Worm (Caenorhabditis elegans) whole organism, late embryonic: Measurements from ENCODE around the gene Y43D4A.6.
A peak's percentile ranks its signal among the peaks of the same experiment; 100 is the strongest.

Experiments used
- K09A11.1 ChIP-seq: sonication (generic microtip); optimal IDR thresholded peaks from 2 replicates; lab custom pipeline; 2017; ENCODE audit warnings: antibody characterized with exemption, mild to moderate bottlenecking, missing genetic modification characterization, missing compliant biosample characterization; ENCODE audit not compliant: insufficient read depth
- T23F11.4 ChIP-seq: fragments of 200-800 bp; sonication (Bioruptor generic); optimal IDR thresholded peaks from 2 replicates; lab custom pipeline; 2018; ENCODE audit warnings: mild to moderate bottlenecking, missing genetic modification characterization, missing compliant biosample characterization
- Y22D7AL.16 ChIP-seq: sonication (generic microtip); optimal IDR thresholded peaks from 2 replicates; lab custom pipeline; 2016; ENCODE audit warnings: missing genetic modification characterization, missing compliant biosample characterization
- ahr-1 ChIP-seq: sonication (generic microtip); optimal IDR thresholded peaks from 2 replicates; lab custom pipeline; 2016; ENCODE audit warnings: missing genetic modification characterization, missing compliant biosample characterization
- ama-1 ChIP-seq: fragments of 150-350 bp; optimal IDR thresholded peaks from 2 replicates; lab custom pipeline; 2014
- ceh-14 ChIP-seq: sonication (generic microtip); optimal IDR thresholded peaks from 2 replicates; lab custom pipeline; 2016; ENCODE audit warnings: missing genotype, missing genetic modification characterization, missing compliant biosample characterization
- ceh-2 ChIP-seq: sonication (generic microtip); optimal IDR thresholded peaks from 2 replicates; lab custom pipeline; 2016; ENCODE audit warnings: missing genotype, missing genetic modification characterization, missing compliant biosample characterization
- ceh-22 ChIP-seq: sonication (generic microtip); optimal IDR thresholded peaks from 2 replicates; lab custom pipeline; 2017; ENCODE audit warnings: missing biosample characterization, missing genetic modification characterization
- ceh-24 ChIP-seq: sonication (generic microtip); optimal IDR thresholded peaks from 2 replicates; lab custom pipeline; 2016; ENCODE audit warnings: mild to moderate bottlenecking, missing genetic modification characterization, missing compliant biosample characterization
- ceh-30 ChIP-seq: fragments of 150-350 bp; optimal IDR thresholded peaks from 2 replicates; lab custom pipeline; 2014; ENCODE audit warnings: missing biosample characterization, missing genetic modification characterization
- ceh-31 ChIP-seq: sonication (generic microtip); optimal IDR thresholded peaks from 2 replicates; lab custom pipeline; 2016; ENCODE audit warnings: missing genetic modification characterization, missing compliant biosample characterization
- ceh-34 ChIP-seq: sonication (generic microtip); optimal IDR thresholded peaks from 2 replicates; lab custom pipeline; 2016; ENCODE audit warnings: mild to moderate bottlenecking, missing genetic modification characterization, missing compliant biosample characterization
- ceh-48 ChIP-seq: sonication (generic microtip); optimal IDR thresholded peaks from 2 replicates; lab custom pipeline; 2016; ENCODE audit warnings: missing genetic modification characterization, inconsistent platforms, missing compliant biosample characterization
- ceh-9 ChIP-seq: sonication (generic microtip); optimal IDR thresholded peaks from 2 replicates; lab custom pipeline; 2016; ENCODE audit warnings: mild to moderate bottlenecking, missing genetic modification characterization, inconsistent platforms, missing compliant biosample characterization
- dmd-4 ChIP-seq: sonication (generic microtip); optimal IDR thresholded peaks from 2 replicates; lab custom pipeline; 2016; ENCODE audit warnings: borderline replicate concordance, missing genetic modification characterization, missing compliant biosample characterization
- dve-1 ChIP-seq: sonication (generic microtip); optimal IDR thresholded peaks from 2 replicates; lab custom pipeline; 2017; ENCODE audit warnings: antibody characterized with exemption, mild to moderate bottlenecking, missing genetic modification characterization, missing compliant biosample characterization
- elt-2 ChIP-seq: sonication (generic microtip); optimal IDR thresholded peaks from 2 replicates; lab custom pipeline; 2016; ENCODE audit warnings: missing genetic modification reagents, missing genetic modification characterization, missing compliant biosample characterization
- elt-4 ChIP-seq: sonication (generic microtip); optimal IDR thresholded peaks from 2 replicates; lab custom pipeline; 2016; ENCODE audit warnings: missing genetic modification characterization, missing compliant biosample characterization
- ets-4 ChIP-seq: sonication (generic microtip); optimal IDR thresholded peaks from 2 replicates; lab custom pipeline; 2016; ENCODE audit warnings: missing genetic modification characterization, missing compliant biosample characterization
- hlh-13 ChIP-seq: fragments of 200-800 bp; sonication (Bioruptor generic); optimal IDR thresholded peaks from 2 replicates; lab custom pipeline; 2018; ENCODE audit warnings: mild to moderate bottlenecking, missing genetic modification characterization, missing compliant biosample characterization
- hlh-15 ChIP-seq: sonication (generic microtip); optimal IDR thresholded peaks from 2 replicates; lab custom pipeline; 2016; ENCODE audit warnings: missing genetic modification characterization, missing compliant biosample characterization
- hlh-30 ChIP-seq: sonication (generic microtip); optimal IDR thresholded peaks from 2 replicates; lab custom pipeline; 2017; ENCODE audit warnings: antibody characterized with exemption, missing genetic modification characterization, missing compliant biosample characterization; ENCODE audit not compliant: insufficient read depth
- lin-11 ChIP-seq: fragments of 200-800 bp; sonication (Bioruptor generic); optimal IDR thresholded peaks from 2 replicates; lab custom pipeline; 2018; ENCODE audit warnings: mild to moderate bottlenecking, missing genetic modification characterization, missing compliant biosample characterization
- nfya-1 ChIP-seq: sonication (generic microtip); optimal IDR thresholded peaks from 2 replicates; lab custom pipeline; 2017; ENCODE audit warnings: missing genetic modification characterization, mild to moderate bottlenecking, missing compliant biosample characterization, antibody characterized with exemption, moderate library complexity
- nhr-11 ChIP-seq: fragments of 150-350 bp; optimal IDR thresholded peaks from 2 replicates; lab custom pipeline; 2014; ENCODE audit warnings: missing biosample characterization, missing genetic modification characterization
- nhr-232 ChIP-seq: sonication (generic microtip); optimal IDR thresholded peaks from 2 replicates; lab custom pipeline; 2016; ENCODE audit warnings: missing genetic modification characterization, missing compliant biosample characterization
- odd-2 ChIP-seq: sonication (generic microtip); optimal IDR thresholded peaks from 2 replicates; lab custom pipeline; 2017; ENCODE audit warnings: antibody characterized with exemption, mild to moderate bottlenecking, missing genetic modification characterization, missing compliant biosample characterization
- pax-1 ChIP-seq: fragments of 150-350 bp; optimal IDR thresholded peaks from 2 replicates; lab custom pipeline; 2014; ENCODE audit warnings: missing biosample characterization, missing genetic modification characterization
- pha-2 ChIP-seq: sonication (generic microtip); optimal IDR thresholded peaks from 2 replicates; lab custom pipeline; 2017; ENCODE audit warnings: mild to moderate bottlenecking, missing genetic modification characterization, missing compliant biosample characterization
- pha-4 ChIP-seq: fragments of 150-350 bp; optimal IDR thresholded peaks from 2 replicates; lab custom pipeline; 2018; ENCODE audit warnings: missing biosample characterization, missing genetic modification reagents, missing genetic modification characterization
- pros-1 ChIP-seq: fragments of 150-350 bp; optimal IDR thresholded peaks from 2 replicates; lab custom pipeline; 2014; ENCODE audit warnings: missing biosample characterization, missing genetic modification reagents, missing genetic modification characterization
- sdc-2 ChIP-seq: sonication (generic microtip); optimal IDR thresholded peaks from 2 replicates; lab custom pipeline; 2016; ENCODE audit warnings: missing genotype, missing genetic modification characterization, missing compliant biosample characterization
- syd-9 ChIP-seq: sonication (generic microtip); optimal IDR thresholded peaks from 2 replicates; lab custom pipeline; 2016; ENCODE audit warnings: mild to moderate bottlenecking, missing genetic modification characterization, moderate library complexity, missing compliant biosample characterization
- ttx-3 ChIP-seq: sonication (generic microtip); optimal IDR thresholded peaks from 2 replicates; lab custom pipeline; 2016; ENCODE audit warnings: missing genetic modification reagents, missing genetic modification characterization, missing compliant biosample characterization
- unc-3 ChIP-seq, 2 experiments: fragments of 200-800 bp in 1 of 2; sonication (Bioruptor generic) in 1 of 2; sonication (generic microtip) in 1 of 2; conservative IDR thresholded peaks in 1 of 2; optimal IDR thresholded peaks in 1 of 2; 2 replicates each; pipeline versions ENCODE4 v1.3.6 to Lab custom; 2016 to 2022; ENCODE audit warnings: missing compliant biosample characterization in 2 of 2, missing genetic modification characterization in 2 of 2, missing genetic modification reagents in 1 of 2
- unc-42 ChIP-seq: sonication (generic microtip); optimal IDR thresholded peaks from 2 replicates; lab custom pipeline; 2016; ENCODE audit warnings: missing genotype, missing genetic modification characterization, missing compliant biosample characterization
- unc-55 ChIP-seq: sonication (generic microtip); optimal IDR thresholded peaks from 2 replicates; lab custom pipeline; 2017; ENCODE audit warnings: missing biosample characterization, missing genetic modification reagents, missing genetic modification characterization
- zip-5 ChIP-seq: sonication (generic microtip); optimal IDR thresholded peaks from 2 replicates; lab custom pipeline; 2016; ENCODE audit warnings: missing genetic modification characterization, missing compliant biosample characterization
- ztf-16 ChIP-seq: sonication (generic microtip); optimal IDR thresholded peaks from 2 replicates; lab custom pipeline; 2017; ENCODE audit warnings: missing genetic modification characterization, missing compliant biosample characterization

Y43D4A.6 gene

ce11 chrIV:16775925-16776324 is 11.2 kb upstream of the Y43D4A.6 start (continued):
- TF ChIP-seq T23F11.4 (GFP tag; lab: Kevin White, UChicago) (peak; percentile 12), pha-2 (tag; lab: Kevin White, UChicago) (no peak), elt-4 (tag; lab: Kevin White, UChicago) (no peak), sdc-2 (tag; lab: Kevin White, UChicago) (peak; percentile 43), ets-4 (tag; lab: Kevin White, UChicago) (no peak), pha-4 (no peak), ceh-2 (tag; lab: Kevin White, UChicago) (peak; percentile 34), ceh-34 (tag; lab: Kevin White, UChicago) (peak; percentile 36), Y22D7AL.16 (tag; lab: Kevin White, UChicago) (peak; percentile 63), ceh-22 (tag; lab: Kevin White, UChicago) (no peak), ceh-48 (tag; lab: Kevin White, UChicago) (peak; percentile 49), ceh-14 (tag; lab: Kevin White, UChicago) (peak; percentile 34), elt-2 (tag; lab: Kevin White, UChicago) (no peak), odd-2 (tag; lab: Kevin White, UChicago) (no peak), ceh-30 (tag; lab: Kevin White, UChicago) (no peak), ceh-31 (tag; lab: Kevin White, UChicago) (peak; percentile 10), nfya-1 (tag; lab: Kevin White, UChicago) (peak; percentile 8)

ce11 chrIV:16776915-16777314 is 10.2 kb upstream of the Y43D4A.6 start:
- TF ChIP-seq unc-55 (GFP tag; lab: Kevin White, UChicago) (no peak), nhr-232 (tag; lab: Kevin White, UChicago) (no peak), ama-1 (lab: Kevin White, UChicago) (no peak), pax-1 (tag; lab: Kevin White, UChicago) (no peak), elt-4 (tag; lab: Kevin White, UChicago) (no peak), hlh-13 (GFP tag; lab: Kevin White, UChicago) (no peak), syd-9 (tag; lab: Kevin White, UChicago) (no peak), dmd-4 (tag; lab: Kevin White, UChicago) (no peak), ttx-3 (tag; lab: Kevin White, UChicago) (no peak), dve-1 (tag; lab: Kevin White, UChicago) (no peak), ceh-24 (no peak), ceh-34 (tag; lab: Kevin White, UChicago) (no peak), ceh-9 (tag; lab: Kevin White, UChicago) (no peak)

- TF ChIP-seq pros-1 (tag; lab: Kevin White, UChicago) (no peak), zip-5 (no peak), K09A11.1 (tag; lab: Kevin White, UChicago) (no peak), lin-11 (tag; lab: Kevin White, UChicago) (no peak), nhr-11 (no peak), sdc-2 (tag; lab: Kevin White, UChicago) (no peak), hlh-15 (tag; lab: Kevin White, UChicago) (no peak), Y22D7AL.16 (tag; lab: Kevin White, UChicago) (no peak), ztf-16 (tag; lab: Kevin White, UChicago) (no peak), unc-3 (GFP tag; conservative IDR thresholded peaks at IDR 0.05; lab: Robert Waterston, UW) (no peak), unc-3 (tag; optimal IDR thresholded peaks at IDR 0.05; lab: Kevin White, UChicago) (no peak), elt-4 (tag; lab: Kevin White, UChicago) (no peak), ahr-1 (tag; lab: Kevin White, UChicago) (no peak), unc-42 (tag; lab: Kevin White, UChicago) (no peak), ets-4 (tag; lab: Kevin White, UChicago) (no peak), ceh-9 (tag; lab: Kevin White, UChicago) (no peak), hlh-30 (tag; lab: Kevin White, UChicago) (no peak), dmd-4 (tag; lab: Kevin White, UChicago) (no peak)
- TF ChIP-seq, all 69 proteins: peak for 0
These were observed 9.4 kb upstream of the Y43D4A.6 start for ce11 chrIV:16777758-16778157.
